Worm (Caenorhabditis elegans): Measurements from ENCODE around the gene CC8.2.

CC8.2 gene

ce11 chrIV:3621805-3622355 is 26.6 kb downstream of the CC8.2 start:
- TF ChIP-seq ztf-26 (tag; optimal IDR thresholded peaks at IDR 0.05) (no peak), zfh-2 (GFP tag; conservative IDR thresholded peaks at IDR 0.05) (0 out of 2 replicates have a peak, but pooled peaks have one; percentile 11)

ce11 chrIV:3618719-3619118 is 29.8 kb downstream of the CC8.2 start:
- TF ChIP-seq xnd-1 (tag; optimal IDR thresholded peaks at IDR 0.05) = no peak
- 0 out of 2 replicates have a peak, but pooled peaks have one; percentile 27 for TF ChIP-seq madf-6 (GFP tag; IDR thresholded peaks at IDR 0.05)
- no peak for TF ChIP-seq die-1 (tag; optimal IDR thresholded peaks at IDR 0.05)

- TF ChIP-seq bed-2 (GFP tag; IDR thresholded peaks at IDR 0.05) (no peak), Y53F4B.3 (GFP tag; IDR thresholded peaks at IDR 0.05) (no peak), mcd-1 (GFP tag; IDR thresholded peaks at IDR 0.05) (peak; percentile 45; the same call in 1 of the 2 replicates), T26A5.8 (tag; optimal IDR thresholded peaks at IDR 0.05) (no peak), lin-54 (GFP tag; optimal IDR thresholded peaks at IDR 0.05) (peak; percentile 9), zfh-2 (GFP tag; conservative IDR thresholded peaks at IDR 0.05) (peak; percentile 49; the same call in 1 of the 2 replicates), madf-10 (tag; optimal IDR thresholded peaks at IDR 0.05) (peak; percentile 13), ztf-22 (GFP tag; optimal IDR thresholded peaks at IDR 0.05) (peak; percentile 81), cebp-1 (GFP tag; IDR thresholded peaks at IDR 0.05) (no peak), cebp-1 (tag; optimal IDR thresholded peaks at IDR 0.05) (peak; percentile 57), tlf-1 (GFP tag; optimal IDR thresholded peaks at IDR 0.05) (peak; percentile 36), nhr-80 (tag; optimal IDR thresholded peaks at IDR 0.05) (peak; percentile 92), let-607 (tag; optimal IDR thresholded peaks at IDR 0.05) (peak; percentile 96 to 97), let-526 (GFP tag; IDR thresholded peaks at IDR 0.05) (no peak), ZK185.1 (tag; optimal IDR thresholded peaks at IDR 0.05; ENCODE audit: poor library complexity, severe bottlenecking) (no peak), atf-7 (tag; optimal IDR thresholded peaks at IDR 0.05) (peak; percentile 81), Y95B8A.8 (GFP tag; IDR thresholded peaks at IDR 0.05) (no peak), F33H1.4 (GFP tag; IDR thresholded peaks at IDR 0.05) (no peak), dox-1 (GFP tag; IDR thresholded peaks at IDR 0.05) (peak; percentile 67; the same call in 1 of the 2 replicates), tbp1 (GFP tag; optimal IDR thresholded peaks at IDR 0.05) (peak; percentile 5), ets-4 (GFP tag; optimal IDR thresholded peaks at IDR 0.05) (peak; percentile 88), nfyb-1 (GFP tag; IDR thresholded peaks at IDR 0.05) (peak; percentile 53; the same call in 1 of the 2 replicates), hmg-1.2 (GFP tag; IDR thresholded peaks at IDR 0.05) (no peak), B0336.3 (GFP tag; IDR thresholded peaks at IDR 0.05) (peak; percentile 76)
Observed at ce11 chrIV:3613022-3613605, 35.4 kb downstream of the CC8.2 start, which contains the start of gene ltah-1.2. TSS of gene ltah-1.2 (minus strand) at chrIV:3613072.

ce11 chrIV:3611845-3612244 is 36.6 kb downstream of the CC8.2 start:
- TF ChIP-seq let-607 (tag; optimal IDR thresholded peaks at IDR 0.05) = peak; percentile 74 to 82
- peak; percentile 74 for TF ChIP-seq nfyb-1 (GFP tag; IDR thresholded peaks at IDR 0.05)
- no peak for TF ChIP-seq ztf-18 (tag; optimal IDR thresholded peaks at IDR 0.05)
- TF ChIP-seq B0336.3 (GFP tag; IDR thresholded peaks at IDR 0.05) = peak; percentile 76
- TF ChIP-seq ceh-27 (GFP tag; optimal IDR thresholded peaks at IDR 0.05) = no peak
- 0 out of 2 replicates have a peak, but pooled peaks have one; percentile 12 for TF ChIP-seq C06A6.2 (GFP tag; conservative IDR thresholded peaks at IDR 0.05)
- peak; percentile 95 for TF ChIP-seq ets-4 (GFP tag; optimal IDR thresholded peaks at IDR 0.05)
- TF ChIP-seq lin-40 (tag; optimal IDR thresholded peaks at IDR 0.05) = peak; percentile 23
- TF ChIP-seq snpc-4 (GFP tag; optimal IDR thresholded peaks at IDR 0.05) = no peak
- peak in 3 of 4 experiments; percentile 12 to 33 (median 32) for TF ChIP-seq snpc-4 (tag; optimal IDR thresholded peaks at IDR 0.05)
- TF ChIP-seq Y53G8AR.9 (GFP tag; conservative IDR thresholded peaks at IDR 0.05) = 0 out of 2 replicates have a peak, but pooled peaks have one; percentile 43
- peak; percentile 75 for TF ChIP-seq dox-1 (GFP tag; IDR thresholded peaks at IDR 0.05)
- no peak for TF ChIP-seq attf-5 (GFP tag; optimal IDR thresholded peaks at IDR 0.05)
- peak; percentile 84 for TF ChIP-seq ztf-22 (GFP tag; optimal IDR thresholded peaks at IDR 0.05)
- no peak for TF ChIP-seq nhr-120 (GFP tag; IDR thresholded peaks at IDR 0.05)
- no peak for TF ChIP-seq D2030.7 (GFP tag; IDR thresholded peaks at IDR 0.05)
- peak; percentile 40; the same call in 1 of the 2 replicates for TF ChIP-seq hmg-1.2 (GFP tag; IDR thresholded peaks at IDR 0.05)
- no peak for TF ChIP-seq efl-1 (GFP tag; optimal IDR thresholded peaks at IDR 0.05)
- 0 out of 2 replicates have a peak, but pooled peaks have one; percentile 33 for TF ChIP-seq egrh-3 (GFP tag; IDR thresholded peaks at IDR 0.05)
- TF ChIP-seq mxl-1 (tag; optimal IDR thresholded peaks at IDR 0.05) = no peak
- no peak for TF ChIP-seq rpc-1 (optimal IDR thresholded peaks at IDR 0.05)
- no peak for TF ChIP-seq rpc-1 (tag; optimal IDR thresholded peaks at IDR 0.05)

Measured in whole organism, young adult.